Worm (Caenorhabditis elegans) whole organism, L4/young adult: ENCODE measurements around the gene moc-2.
A peak's percentile ranks its signal among the peaks of the same experiment; 100 is the strongest.

Experiments
- W03F9.2 ChIP-seq: fragments of 150-350 bp; optimal IDR thresholded peaks from 2 replicates; lab custom pipeline; 2014; ENCODE audit warnings: missing biosample characterization, missing genetic modification characterization
- dao-5 ChIP-seq: sonication (generic microtip); optimal IDR thresholded peaks from 2 replicates; lab custom pipeline; 2016; ENCODE audit warnings: missing genotype, missing genetic modification characterization, moderate library complexity, missing compliant biosample characterization
- him-1 ChIP-seq: sonication (generic microtip); optimal IDR thresholded peaks from 2 replicates; lab custom pipeline; 2016; ENCODE audit warnings: missing genotype, missing genetic modification reagents, missing genetic modification characterization, missing compliant biosample characterization

DNA sequence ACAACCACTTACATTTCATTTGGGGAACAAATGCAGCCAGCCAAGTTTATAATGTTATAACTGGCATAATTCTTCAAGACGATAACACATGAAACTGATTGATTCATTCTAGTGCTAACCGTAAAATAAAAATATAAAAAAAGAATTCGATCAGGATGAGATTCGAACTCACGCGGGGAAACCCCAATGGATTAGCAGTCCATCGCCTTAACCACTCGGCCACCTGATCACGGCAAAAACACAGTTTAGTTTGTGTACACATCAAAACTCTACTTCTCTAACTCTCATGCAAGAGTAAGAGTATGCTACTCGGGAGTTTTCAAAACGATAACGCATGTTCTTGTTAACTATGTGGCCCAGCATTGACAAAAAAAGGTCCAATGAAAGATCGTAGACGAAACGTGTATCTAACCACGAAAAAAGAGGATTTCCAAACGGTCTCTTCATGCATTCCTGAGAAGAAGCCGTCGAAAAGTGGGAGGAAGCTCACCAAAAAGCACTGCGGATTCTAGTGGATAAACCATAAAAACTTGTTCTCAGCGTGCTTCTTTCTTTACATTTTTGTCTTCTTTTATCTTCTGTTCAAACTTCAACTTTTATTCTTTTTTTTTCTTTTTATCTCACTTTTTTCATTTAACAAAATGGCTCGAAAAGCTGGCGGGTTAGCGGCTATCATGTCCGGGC, 47.9 kb upstream of the moc-2 start, which contains the start of gene twk-10:
- peak; percentile 26 for TF ChIP-seq dao-5
- no peak for TF ChIP-seq him-1 (tag; lab: Kevin White, UChicago)
- TF ChIP-seq W03F9.2 (tag; lab: Kevin White, UChicago) = no peak
